Worm (Caenorhabditis elegans) whole organism, L2 larva: ENCODE data around the gene fbxa-138.
A peak's percentile ranks its signal among the peaks of the same experiment; 100 is the strongest.

Experiments
- C34F6.9 ChIP-seq: fragments of 150-350 bp; optimal IDR thresholded peaks from 2 replicates; lab custom pipeline; 2014; ENCODE audit warnings: missing biosample characterization, missing genetic modification characterization
- F13H6.1 ChIP-seq: sonication (generic microtip); optimal IDR thresholded peaks from 2 replicates; lab custom pipeline; 2016; ENCODE audit warnings: missing genetic modification characterization, missing compliant biosample characterization
- R02D3.7 ChIP-seq: fragments of 150-350 bp; optimal IDR thresholded peaks from 2 replicates; lab custom pipeline; 2014; ENCODE audit warnings: missing biosample characterization, missing genetic modification characterization
- ZK546.5 ChIP-seq: sonication (generic microtip); optimal IDR thresholded peaks from 2 replicates; lab custom pipeline; 2017; ENCODE audit warnings: missing biosample characterization, missing genetic modification characterization
- alr-1 ChIP-seq: fragments of 150-350 bp; optimal IDR thresholded peaks from 2 replicates; lab custom pipeline; 2014; ENCODE audit warnings: missing biosample characterization, missing genetic modification characterization
- aly-2 ChIP-seq: fragments of 150-350 bp; optimal IDR thresholded peaks from 2 replicates; lab custom pipeline; 2014; ENCODE audit warnings: missing biosample characterization, missing genetic modification characterization
- ceh-16 ChIP-seq: fragments of 150-350 bp; optimal IDR thresholded peaks from 2 replicates; lab custom pipeline; 2014; ENCODE audit warnings: missing biosample characterization, missing genetic modification characterization
- ceh-82 ChIP-seq: fragments of 150-350 bp; optimal IDR thresholded peaks from 2 replicates; lab custom pipeline; 2014; ENCODE audit warnings: missing biosample characterization, missing genetic modification characterization
- crh-2 ChIP-seq: sonication (generic microtip); optimal IDR thresholded peaks from 2 replicates; lab custom pipeline; 2017; ENCODE audit warnings: missing biosample characterization, missing genetic modification characterization
- dmd-4 ChIP-seq: sonication (generic microtip); optimal IDR thresholded peaks from 2 replicates; lab custom pipeline; 2017; ENCODE audit warnings: missing biosample characterization, missing genetic modification characterization
- egl-27 ChIP-seq: sonication (generic microtip); optimal IDR thresholded peaks from 3 replicates; lab custom pipeline; 2017; ENCODE audit warnings: missing biosample characterization, missing genetic modification reagents, missing genetic modification characterization
- elt-1 ChIP-seq: fragments of 150-350 bp; optimal IDR thresholded peaks from 2 replicates; lab custom pipeline; 2014; ENCODE audit warnings: missing biosample characterization, missing genetic modification characterization
- elt-3 ChIP-seq: sonication (generic microtip); optimal IDR thresholded peaks from 2 replicates; lab custom pipeline; 2017; ENCODE audit warnings: missing biosample characterization, missing genetic modification characterization
- fos-1 ChIP-seq: fragments of 150-350 bp; optimal IDR thresholded peaks from 2 replicates; lab custom pipeline; 2014; ENCODE audit warnings: missing biosample characterization, missing genetic modification characterization
- gmeb-1 ChIP-seq: fragments of 150-350 bp; optimal IDR thresholded peaks from 2 replicates; lab custom pipeline; 2014; ENCODE audit warnings: missing biosample characterization, missing genetic modification characterization
- lin-11 ChIP-seq: fragments of 150-350 bp; sonication (generic microtip); optimal IDR thresholded peaks from 2 replicates; lab custom pipeline; 2014; ENCODE audit warnings: missing biosample characterization, missing genetic modification characterization, inconsistent platforms, mixed read lengths
- lin-13 ChIP-seq: fragments of 150-350 bp; optimal IDR thresholded peaks from 2 replicates; lab custom pipeline; 2014; ENCODE audit warnings: missing biosample characterization, missing genetic modification reagents, missing genetic modification characterization
- lin-39 ChIP-seq: fragments of 150-350 bp; optimal IDR thresholded peaks from 2 replicates; lab custom pipeline; 2014; ENCODE audit warnings: missing biosample characterization, missing genetic modification reagents, missing genetic modification characterization
- lsy-2 ChIP-seq, 2 experiments: fragments of 150-350 bp in 1 of 2; sonication (generic microtip) in 1 of 2; optimal IDR thresholded peaks; 2 replicates each; lab custom pipeline; 2014 to 2017; ENCODE audit warnings: missing biosample characterization in 2 of 2, missing genetic modification characterization in 2 of 2
- mab-5 ChIP-seq: fragments of 150-350 bp; optimal IDR thresholded peaks from 2 replicates; lab custom pipeline; 2014; ENCODE audit warnings: missing biosample characterization, missing genetic modification characterization
- mdl-1 ChIP-seq, 2 experiments: fragments of 150-350 bp in 1 of 2; sonication (generic microtip) in 1 of 2; optimal IDR thresholded peaks; 2 replicates each; lab custom pipeline; 2017; ENCODE audit warnings: missing biosample characterization in 2 of 2, missing genetic modification characterization in 2 of 2
- nhr-10 ChIP-seq: sonication (generic microtip); optimal IDR thresholded peaks from 2 replicates; lab custom pipeline; 2017; ENCODE audit warnings: missing biosample characterization, missing genetic modification characterization
- nhr-11 ChIP-seq: fragments of 150-350 bp; optimal IDR thresholded peaks from 2 replicates; lab custom pipeline; 2014; ENCODE audit warnings: missing biosample characterization, missing genetic modification characterization
- nhr-12 ChIP-seq: fragments of 150-350 bp; optimal IDR thresholded peaks from 2 replicates; lab custom pipeline; 2014; ENCODE audit warnings: missing biosample characterization, missing genetic modification characterization
- nhr-21 ChIP-seq: fragments of 150-350 bp; optimal IDR thresholded peaks from 2 replicates; lab custom pipeline; 2014; ENCODE audit warnings: missing biosample characterization, missing genetic modification characterization
- nhr-237 ChIP-seq: fragments of 150-350 bp; optimal IDR thresholded peaks from 2 replicates; lab custom pipeline; 2014; ENCODE audit warnings: missing biosample characterization, missing genetic modification characterization
- nhr-25 ChIP-seq: fragments of 150-350 bp; sonication (generic microtip); optimal IDR thresholded peaks from 3 replicates; lab custom pipeline; 2014; ENCODE audit warnings: missing biosample characterization, missing genetic modification characterization
- nhr-6 ChIP-seq: fragments of 150-350 bp; optimal IDR thresholded peaks from 2 replicates; lab custom pipeline; 2014; ENCODE audit warnings: missing biosample characterization, missing genetic modification characterization
- nhr-77 ChIP-seq: fragments of 150-350 bp; optimal IDR thresholded peaks from 2 replicates; lab custom pipeline; 2014; ENCODE audit warnings: missing biosample characterization, missing genetic modification characterization
- peb-1 ChIP-seq: fragments of 150-350 bp; optimal IDR thresholded peaks from 2 replicates; lab custom pipeline; 2014; ENCODE audit warnings: missing biosample characterization, missing genetic modification characterization
- sem-4 ChIP-seq: fragments of 150-350 bp; optimal IDR thresholded peaks from 2 replicates; lab custom pipeline; 2014; ENCODE audit warnings: missing biosample characterization, missing genetic modification reagents, missing genetic modification characterization
- sma-3 ChIP-seq: sonication (generic microtip); optimal IDR thresholded peaks from 2 replicates; lab custom pipeline; 2016; ENCODE audit warnings: missing genetic modification reagents, missing genetic modification characterization, missing compliant biosample characterization
- snpc-4 ChIP-seq: fragments of 150-350 bp; optimal IDR thresholded peaks from 2 replicates; lab custom pipeline; 2014; ENCODE audit warnings: missing biosample characterization, missing genetic modification characterization
- unc-55 ChIP-seq: fragments of 150-350 bp; sonication (generic microtip); optimal IDR thresholded peaks from 3 replicates; lab custom pipeline; 2014; ENCODE audit warnings: missing biosample characterization, missing genetic modification reagents, missing genetic modification characterization
- zag-1 ChIP-seq: fragments of 150-350 bp; optimal IDR thresholded peaks from 2 replicates; lab custom pipeline; 2014; ENCODE audit warnings: missing biosample characterization, missing genetic modification characterization
- ztf-1 ChIP-seq: fragments of 200-800 bp; sonication (Bioruptor generic); conservative IDR thresholded peaks from 2 replicates; pipeline ENCODE4 v1.3.6; 2022; ENCODE audit warnings: missing genetic modification characterization, missing compliant biosample characterization
- ztf-4 ChIP-seq: fragments of 150-350 bp; optimal IDR thresholded peaks from 2 replicates; lab custom pipeline; 2014; ENCODE audit warnings: missing biosample characterization, missing genetic modification characterization

The fbxa-138 gene

DNA sequence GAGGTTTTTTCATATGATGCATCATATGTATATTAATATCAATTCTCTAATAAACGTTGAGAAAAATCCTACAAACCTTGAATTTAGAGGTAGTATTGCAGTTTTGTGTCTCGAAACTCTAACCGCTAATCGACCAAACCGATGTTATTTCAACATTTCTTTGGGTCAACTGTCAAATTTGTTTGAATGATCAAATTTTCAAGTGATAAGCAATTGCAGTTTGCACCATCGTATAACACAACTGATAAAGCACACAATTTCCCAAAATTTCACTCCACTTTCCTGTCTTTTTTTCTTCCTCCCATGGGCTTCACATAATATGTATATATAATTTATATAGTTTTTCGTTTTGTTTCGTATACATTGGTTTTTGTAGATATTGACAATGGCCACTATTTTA lies at the start of gene fbxa-138, which contains the start of gene Y82E9BR.5:
Gene fbxa-138 (minus strand): TSS at position 161 of the 400 bp plus-strand sequence.
Gene Y82E9BR.5 (plus strand): TSS at position 279 of the 400 bp plus-strand sequence.
- TF ChIP-seq snpc-4 (tag; lab: Kevin White, UChicago), result no peak
- TF ChIP-seq fos-1, result peak; percentile 87
- no peak for TF ChIP-seq ceh-82 (tag; lab: Kevin White, UChicago)
- peak; percentile 4 for TF ChIP-seq gmeb-1 (tag; lab: Kevin White, UChicago)

DNA sequence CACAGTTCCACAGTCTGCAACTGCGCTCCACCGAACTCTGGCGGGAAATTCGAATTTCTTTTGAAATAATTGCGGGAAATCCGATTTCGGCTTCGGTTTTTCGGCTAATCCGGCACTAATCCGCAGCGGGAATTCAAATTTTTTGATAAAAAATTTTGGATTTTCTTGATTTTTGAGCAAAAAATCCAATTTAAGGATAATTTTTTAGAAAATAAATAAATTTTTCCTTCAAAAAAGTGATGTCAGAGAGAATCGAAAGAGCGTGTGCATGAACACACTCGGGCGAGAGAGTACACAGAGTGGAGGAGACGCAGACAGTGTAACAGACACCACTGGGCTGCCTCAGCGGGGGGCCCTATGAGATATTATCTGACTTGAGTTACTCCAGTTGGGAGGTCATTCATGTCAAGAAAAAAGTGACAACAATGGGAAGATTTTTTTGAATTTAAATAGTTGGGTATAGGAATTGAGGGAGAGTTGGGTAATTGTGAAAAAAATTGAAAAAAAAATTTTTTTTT lies 45.9 kb upstream of the fbxa-138 start:
- TF ChIP-seq lin-11 (tag; lab: Kevin White, UChicago), result no peak
- TF ChIP-seq elt-3 (tag; lab: Kevin White, UChicago), result no peak
- TF ChIP-seq fos-1, result no peak
- TF ChIP-seq nhr-77, result no peak
- TF ChIP-seq nhr-21, result no peak
- no peak for TF ChIP-seq mab-5 (tag; lab: Kevin White, UChicago)
- TF ChIP-seq F13H6.1 (tag; lab: Kevin White, UChicago), result no peak
- no peak for TF ChIP-seq aly-2 (tag; lab: Kevin White, UChicago)
- no peak for TF ChIP-seq zag-1
- no peak for TF ChIP-seq ztf-1
- no peak for TF ChIP-seq elt-1 (tag; lab: Kevin White, UChicago)
- TF ChIP-seq nhr-25, result no peak
- no peak for TF ChIP-seq ZK546.5
- TF ChIP-seq nhr-237 (tag; lab: Kevin White, UChicago), result no peak
- TF ChIP-seq sma-3 (GFP tag; lab: Kevin White, UChicago), result no peak
- TF ChIP-seq C34F6.9, result peak; percentile 16
- peak; percentile 12 for TF ChIP-seq unc-55 (GFP tag; lab: Kevin White, UChicago)
- TF ChIP-seq mdl-1 (tag; optimal IDR thresholded peaks at IDR 0.05; lab: Kevin White, UChicago), result peak in 1 of 2 experiments; percentile 24
- TF ChIP-seq R02D3.7 (tag; lab: Kevin White, UChicago), result no peak
- no peak for TF ChIP-seq peb-1 (tag; lab: Kevin White, UChicago)
- TF ChIP-seq lin-13 (GFP tag; lab: Kevin White, UChicago), result no peak
- TF ChIP-seq lsy-2 (tag; optimal IDR thresholded peaks at IDR 0.05; lab: Kevin White, UChicago), result peak in 1 of 2 experiments; percentile 44
- TF ChIP-seq nhr-12 (tag; lab: Kevin White, UChicago), result no peak
- no peak for TF ChIP-seq ztf-4 (tag; lab: Kevin White, UChicago)
- no peak for TF ChIP-seq nhr-6 (tag; lab: Kevin White, UChicago)
- TF ChIP-seq sem-4 (tag; lab: Kevin White, UChicago), result no peak

DNA sequence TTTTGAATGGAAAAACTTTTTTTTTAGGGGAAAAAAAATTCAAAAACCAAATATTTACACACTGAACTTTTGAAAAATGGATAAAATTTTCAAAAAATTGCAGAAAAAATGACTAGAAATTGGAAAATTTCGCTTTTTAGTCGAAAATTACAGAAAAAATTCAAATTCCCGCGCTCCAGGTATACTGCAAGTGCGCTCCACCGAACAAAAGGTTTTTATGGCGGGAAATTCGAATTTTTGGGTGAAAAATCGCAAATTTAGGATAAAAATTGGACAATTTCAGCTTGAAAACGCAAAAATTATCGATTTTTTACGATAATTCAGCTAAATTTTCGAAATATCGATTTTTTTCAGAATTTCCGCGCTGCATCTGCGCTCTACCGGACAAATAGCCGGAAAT lies 45.2 kb upstream of the fbxa-138 start:
- TF ChIP-seq mab-5 (tag; lab: Kevin White, UChicago) (no peak), alr-1 (tag; lab: Kevin White, UChicago) (no peak), nhr-21 (no peak), ceh-16 (tag; lab: Kevin White, UChicago) (no peak), nhr-77 (no peak), lsy-2 (tag; optimal IDR thresholded peaks at IDR 0.05; lab: Kevin White, UChicago) (no peak), dmd-4 (tag; lab: Kevin White, UChicago) (no peak), egl-27 (no peak), peb-1 (tag; lab: Kevin White, UChicago) (no peak), gmeb-1 (tag; lab: Kevin White, UChicago) (no peak), nhr-10 (tag; lab: Kevin White, UChicago) (no peak), sma-3 (GFP tag; lab: Kevin White, UChicago) (no peak), elt-3 (tag; lab: Kevin White, UChicago) (no peak), lin-39 (tag; lab: Kevin White, UChicago) (no peak), ceh-82 (tag; lab: Kevin White, UChicago) (no peak)

DNA sequence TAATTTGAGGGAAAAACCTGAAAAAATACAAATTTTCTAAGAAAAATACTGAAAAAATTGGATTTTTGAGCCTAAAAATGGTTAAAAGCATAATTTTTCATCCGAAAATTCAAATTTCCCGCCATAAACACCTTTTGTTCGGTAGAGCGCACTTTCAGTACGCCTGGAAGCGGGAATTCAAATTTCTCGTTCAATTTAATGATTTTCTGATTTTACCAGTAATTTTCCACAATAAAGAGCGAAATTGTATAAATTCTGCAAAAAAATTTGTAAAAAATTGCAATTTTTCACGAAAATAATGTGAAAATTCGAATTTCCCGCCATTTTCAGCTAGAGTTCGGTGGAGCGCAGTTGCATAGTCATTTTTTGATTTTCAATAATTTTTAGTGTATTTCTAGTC lies 44.4 kb upstream of the fbxa-138 start:
- TF ChIP-seq lsy-2 (tag; optimal IDR thresholded peaks at IDR 0.05; lab: Kevin White, UChicago), result no peak
- no peak for TF ChIP-seq elt-1 (tag; lab: Kevin White, UChicago)
- no peak for TF ChIP-seq nhr-11
- no peak for TF ChIP-seq nhr-10 (tag; lab: Kevin White, UChicago)
- TF ChIP-seq crh-2 (tag; lab: Kevin White, UChicago), result no peak
- TF ChIP-seq mdl-1 (tag; optimal IDR thresholded peaks at IDR 0.05; lab: Kevin White, UChicago), result no peak
- no peak for TF ChIP-seq lin-13 (GFP tag; lab: Kevin White, UChicago)
- no peak for TF ChIP-seq sem-4 (tag; lab: Kevin White, UChicago)
- no peak for TF ChIP-seq ZK546.5
- TF ChIP-seq C34F6.9, result no peak
- no peak for TF ChIP-seq peb-1 (tag; lab: Kevin White, UChicago)
